Worm (Caenorhabditis elegans): ENCODE measurements around the gene T21D9.2.

ce11 chrX:2144236-2144635, 47.5 kb upstream of the T21D9.2 start:
- no peak for TF ChIP-seq ceh-82 (tag; optimal IDR thresholded peaks at IDR 0.05)
- no peak for TF ChIP-seq ZK337.2 (GFP tag; IDR thresholded peaks at IDR 0.05)
- no peak for TF ChIP-seq fkh-10 (GFP tag; optimal IDR thresholded peaks at IDR 0.05)
- no peak for TF ChIP-seq php-3 (GFP tag; IDR thresholded peaks at IDR 0.05)

Measured in whole organism, L4 larva.